Worm (Caenorhabditis elegans): ENCODE measurements around the gene far-6.

DNA sequence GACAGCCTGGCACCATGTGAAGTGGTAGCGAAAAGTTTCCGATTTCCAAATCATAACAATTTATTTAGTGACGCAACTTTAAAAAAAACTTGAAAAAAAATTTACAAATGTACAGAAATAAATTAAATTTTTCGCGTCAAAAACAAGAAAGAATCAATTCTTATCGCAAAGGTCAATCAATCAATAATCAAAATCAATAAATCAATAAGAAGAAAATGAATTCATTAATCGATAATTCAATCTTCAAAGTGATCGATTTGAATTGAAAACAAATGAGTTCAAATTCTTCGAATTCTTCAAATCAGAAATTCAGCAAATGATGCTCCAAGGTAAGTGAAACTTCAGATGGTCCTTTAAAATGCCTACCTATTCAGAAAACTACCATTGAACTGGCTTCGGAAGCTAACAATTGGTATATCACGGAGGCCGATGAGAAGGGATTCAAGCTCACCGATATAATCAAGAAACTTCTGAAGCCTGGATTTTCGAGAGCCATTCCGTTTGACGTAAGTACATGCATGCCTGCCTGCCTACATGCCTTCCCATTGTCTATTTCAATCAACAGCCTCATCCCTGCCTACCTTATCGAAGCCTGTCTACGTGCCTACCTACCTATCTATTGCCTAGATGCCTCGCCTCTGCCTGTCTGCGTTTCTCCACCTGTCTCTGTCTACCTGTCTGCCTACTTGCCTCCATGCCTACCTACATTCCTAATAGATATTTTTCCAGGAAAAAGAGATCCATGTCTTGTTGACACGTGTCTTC is 8.1 kb upstream of the far-6 start:
- TF ChIP-seq W03F9.2 (tag; optimal IDR thresholded peaks at IDR 0.05), result no peak
- TF ChIP-seq him-1 (tag; optimal IDR thresholded peaks at IDR 0.05), result no peak

Data from whole organism, L4/young adult.